Worm (Caenorhabditis elegans) whole organism, mixed stage, embryonic: Measurements from ENCODE around the gene T21D12.11.

Experiments
- M03D4.4 ChIP-seq: sonication (generic microtip); optimal IDR thresholded peaks from 2 replicates; lab custom pipeline; 2017; ENCODE audit warnings: mild to moderate bottlenecking, missing genetic modification characterization, missing compliant biosample characterization
- bed-3 ChIP-seq: fragments of 200-800 bp; sonication (Bioruptor generic); optimal IDR thresholded peaks from 3 replicates; lab custom pipeline; 2018; ENCODE audit warnings: mild to moderate bottlenecking, missing genetic modification characterization, moderate library complexity, missing compliant biosample characterization
- ceh-39 ChIP-seq: fragments of 150-350 bp; optimal IDR thresholded peaks from 2 replicates; lab custom pipeline; 2014; ENCODE audit warnings: missing biosample characterization, missing genetic modification characterization
- ceh-43 ChIP-seq: fragments of 200-800 bp; sonication (Bioruptor generic); optimal IDR thresholded peaks from 2 replicates; lab custom pipeline; 2018; ENCODE audit warnings: mild to moderate bottlenecking, missing genetic modification characterization, moderate library complexity, missing compliant biosample characterization
- ceh-83 ChIP-seq: fragments of 200-800 bp; sonication (Bioruptor generic); optimal IDR thresholded peaks from 2 replicates; lab custom pipeline; 2018; ENCODE audit warnings: mild to moderate bottlenecking, missing genetic modification characterization, missing compliant biosample characterization
- ces-1 ChIP-seq: fragments of 150-350 bp; optimal IDR thresholded peaks from 2 replicates; lab custom pipeline; 2014; ENCODE audit warnings: missing biosample characterization, missing genetic modification reagents, missing genetic modification characterization
- cnd-1 ChIP-seq: fragments of 200-800 bp; sonication (Bioruptor generic); optimal IDR thresholded peaks from 2 replicates; lab custom pipeline; 2018; ENCODE audit warnings: mild to moderate bottlenecking, missing genetic modification characterization, missing compliant biosample characterization
- drap-1 ChIP-seq: fragments of 200-800 bp; sonication (Bioruptor generic); optimal IDR thresholded peaks from 3 replicates; lab custom pipeline; 2018; ENCODE audit warnings: mild to moderate bottlenecking, missing genetic modification characterization, missing compliant biosample characterization
- elt-1 ChIP-seq: sonication (generic microtip); optimal IDR thresholded peaks from 2 replicates; lab custom pipeline; 2017; ENCODE audit warnings: missing genetic modification characterization, mild to moderate bottlenecking, missing compliant biosample characterization, antibody characterized with exemption, moderate library complexity, borderline replicate concordance; ENCODE audit not compliant: insufficient read depth
- elt-3 ChIP-seq: fragments of 150-350 bp; optimal IDR thresholded peaks from 2 replicates; lab custom pipeline; 2014; ENCODE audit warnings: missing biosample characterization, missing genetic modification characterization
- ham-2 ChIP-seq: fragments of 200-800 bp; sonication (Bioruptor generic); optimal IDR thresholded peaks from 2 replicates; lab custom pipeline; 2018; ENCODE audit warnings: mild to moderate bottlenecking, missing genetic modification characterization, missing compliant biosample characterization
- hlh-1 ChIP-seq: fragments of 150-350 bp; optimal IDR thresholded peaks from 2 replicates; lab custom pipeline; 2014; ENCODE audit warnings: missing biosample characterization, missing genetic modification reagents, missing genetic modification characterization
- lin-13 ChIP-seq: fragments of 150-350 bp; optimal IDR thresholded peaks from 2 replicates; lab custom pipeline; 2014; ENCODE audit warnings: missing biosample characterization, missing genetic modification characterization
- lin-32 ChIP-seq: fragments of 200-800 bp; sonication (Bioruptor generic); optimal IDR thresholded peaks from 2 replicates; lab custom pipeline; 2018; ENCODE audit warnings: mild to moderate bottlenecking, missing genetic modification characterization, missing compliant biosample characterization
- lsy-2 ChIP-seq: fragments of 150-350 bp; optimal IDR thresholded peaks from 2 replicates; lab custom pipeline; 2014; ENCODE audit warnings: missing biosample characterization, missing genetic modification characterization
- mab-5 ChIP-seq: fragments of 150-350 bp; optimal IDR thresholded peaks from 2 replicates; lab custom pipeline; 2014; ENCODE audit warnings: missing biosample characterization, missing genetic modification characterization
- mep-1 ChIP-seq: fragments of 150-350 bp; optimal IDR thresholded peaks from 2 replicates; lab custom pipeline; 2017; ENCODE audit warnings: missing biosample characterization, missing genetic modification reagents, missing genetic modification characterization, inconsistent platforms
- nhr-12 ChIP-seq: fragments of 150-350 bp; optimal IDR thresholded peaks from 2 replicates; lab custom pipeline; 2014; ENCODE audit warnings: missing biosample characterization, missing genetic modification characterization
- nhr-2 ChIP-seq: fragments of 150-350 bp; optimal IDR thresholded peaks from 2 replicates; lab custom pipeline; 2014; ENCODE audit warnings: missing biosample characterization, missing genetic modification characterization
- nhr-237 ChIP-seq: fragments of 150-350 bp; optimal IDR thresholded peaks from 2 replicates; lab custom pipeline; 2014; ENCODE audit warnings: missing biosample characterization, missing genetic modification characterization
- nhr-28 ChIP-seq: fragments of 150-350 bp; optimal IDR thresholded peaks from 2 replicates; lab custom pipeline; 2014; ENCODE audit warnings: missing biosample characterization, missing genetic modification characterization
- nhr-76 ChIP-seq: sonication (generic microtip); optimal IDR thresholded peaks from 2 replicates; lab custom pipeline; 2017; ENCODE audit warnings: missing biosample characterization, missing genetic modification characterization
- pha-4 ChIP-seq: fragments of 150-350 bp; optimal IDR thresholded peaks from 2 replicates; lab custom pipeline; 2018; ENCODE audit warnings: missing biosample characterization, missing genetic modification reagents, missing genetic modification characterization
- sem-2 ChIP-seq: fragments of 200-800 bp; sonication (Bioruptor generic); optimal IDR thresholded peaks from 2 replicates; lab custom pipeline; 2018; ENCODE audit warnings: mild to moderate bottlenecking, missing genetic modification characterization, missing compliant biosample characterization
- snpc-4 ChIP-seq: fragments of 150-350 bp; optimal IDR thresholded peaks from 2 replicates; lab custom pipeline; 2014; ENCODE audit warnings: missing biosample characterization, missing genetic modification characterization
- tbx-8 ChIP-seq: fragments of 200-800 bp; sonication (Bioruptor generic); optimal IDR thresholded peaks from 2 replicates; lab custom pipeline; 2018; ENCODE audit warnings: mild to moderate bottlenecking, missing genetic modification characterization, moderate library complexity, missing compliant biosample characterization
- unc-120 ChIP-seq: sonication (generic microtip); optimal IDR thresholded peaks from 2 replicates; lab custom pipeline; 2017; ENCODE audit warnings: missing genetic modification characterization, missing compliant biosample characterization; ENCODE audit not compliant: poor library complexity, severe bottlenecking
- unc-39 ChIP-seq: fragments of 150-350 bp; optimal IDR thresholded peaks from 2 replicates; lab custom pipeline; 2014; ENCODE audit warnings: missing biosample characterization, missing genetic modification characterization
- unc-62 ChIP-seq: fragments of 150-350 bp; optimal IDR thresholded peaks from 2 replicates; lab custom pipeline; 2014; ENCODE audit warnings: missing biosample characterization, missing genetic modification reagents, missing genetic modification characterization
- zip-8 ChIP-seq: fragments of 150-350 bp; optimal IDR thresholded peaks from 2 replicates; lab custom pipeline; 2014; ENCODE audit warnings: missing biosample characterization, missing genetic modification characterization
- ztf-11 ChIP-seq: fragments of 150-350 bp; optimal IDR thresholded peaks from 2 replicates; lab custom pipeline; 2014; ENCODE audit warnings: missing biosample characterization, missing genetic modification characterization

Gene T21D12.11

DNA sequence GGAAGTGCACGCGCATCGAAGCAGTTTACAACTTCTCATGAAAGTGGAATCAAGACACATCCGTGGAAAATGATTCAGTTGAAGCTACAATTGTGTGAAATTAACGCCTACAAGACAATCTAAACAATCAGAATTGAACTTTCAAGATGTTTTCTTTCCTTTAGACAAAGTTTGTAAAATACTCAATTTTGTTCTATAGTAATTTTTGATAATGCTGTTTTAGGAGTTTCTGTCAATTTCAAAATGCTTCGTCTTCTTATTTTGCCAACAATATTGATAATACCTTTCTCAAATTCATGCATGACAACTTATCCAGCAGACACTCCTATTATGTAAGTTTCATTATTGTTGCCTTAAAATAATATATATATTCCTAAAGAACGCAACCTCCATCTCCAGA is at the start of gene T21D12.11:
Gene T21D12.11 (plus strand): TSS at position 301 of the 400 bp plus-strand sequence.
- no peak for TF ChIP-seq ztf-11 (tag; lab: Kevin White, UChicago)
- no peak for TF ChIP-seq lsy-2 (tag; lab: Kevin White, UChicago)
- TF ChIP-seq lin-32 (GFP tag; lab: Kevin White, UChicago): no peak
- no peak for TF ChIP-seq ceh-43 (GFP tag; lab: Kevin White, UChicago)
- TF ChIP-seq sem-2: no peak
- no peak for TF ChIP-seq nhr-76 (tag; lab: Kevin White, UChicago)
- TF ChIP-seq pha-4 (tag; lab: Kevin White, UChicago): no peak
- TF ChIP-seq, all 35 proteins: peak for 0

DNA sequence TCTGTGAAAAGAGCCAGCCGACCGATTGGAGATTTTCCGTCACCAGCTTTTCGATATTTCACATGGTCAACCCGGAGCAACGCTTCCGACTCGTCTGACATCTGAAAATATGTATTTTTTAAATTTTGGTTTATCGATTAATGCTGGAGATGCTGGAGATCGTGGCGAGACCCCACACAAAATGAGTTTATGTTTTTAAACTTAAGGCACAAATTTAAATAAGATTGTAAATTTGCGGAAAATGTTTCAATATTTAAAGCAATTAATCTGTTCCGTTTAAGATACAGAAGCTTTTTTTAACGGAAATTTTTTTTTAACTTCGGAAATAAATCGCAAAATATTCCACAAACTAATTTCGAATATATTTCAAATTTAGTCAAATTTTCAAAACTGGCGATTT is 37.5 kb upstream of the T21D12.11 start, which contains the start of gene gtf-2H1:
Gene gtf-2H1 (minus strand): TSS at position 101 of the 400 bp plus-strand sequence.
- TF ChIP-seq ham-2 (no peak), tbx-8 (GFP tag; lab: Kevin White, UChicago) (no peak), snpc-4 (tag; lab: Kevin White, UChicago) (no peak), sem-2 (no peak), unc-62 (GFP tag; lab: Kevin White, UChicago) (no peak), nhr-12 (tag; lab: Kevin White, UChicago) (no peak), mab-5 (no peak), ceh-43 (GFP tag; lab: Kevin White, UChicago) (no peak), elt-3 (tag; lab: Kevin White, UChicago) (no peak), bed-3 (GFP tag; lab: Kevin White, UChicago) (no peak), nhr-76 (tag; lab: Kevin White, UChicago) (no peak), drap-1 (GFP tag; lab: Kevin White, UChicago) (no peak), M03D4.4 (tag; lab: Kevin White, UChicago) (no peak), nhr-237 (no peak), lsy-2 (tag; lab: Kevin White, UChicago) (no peak), unc-39 (tag; lab: Kevin White, UChicago) (no peak), ceh-83 (GFP tag; lab: Kevin White, UChicago) (no peak), elt-1 (tag; lab: Kevin White, UChicago) (no peak), hlh-1 (tag; lab: Kevin White, UChicago) (no peak), unc-120 (tag; lab: Kevin White, UChicago) (no peak)

DNA sequence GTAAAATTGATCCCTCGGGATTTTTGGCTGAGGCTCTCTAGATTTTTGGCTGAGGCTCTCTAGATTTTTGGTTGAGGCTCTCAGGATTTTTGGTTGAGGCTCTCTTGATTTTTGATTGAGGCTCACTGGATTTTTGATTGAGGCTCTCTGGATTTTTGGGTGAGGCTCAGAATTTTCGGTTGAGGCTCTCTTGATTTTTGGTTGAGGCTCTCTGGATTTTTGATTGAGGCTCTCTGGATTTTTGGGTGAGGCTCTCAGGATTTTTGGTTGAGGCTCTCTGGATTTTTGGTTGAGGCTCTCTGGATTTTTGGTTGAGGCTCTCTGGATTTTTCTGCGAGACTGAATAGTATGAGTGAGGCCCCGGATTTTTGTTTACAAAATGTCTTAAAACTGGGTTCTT is 33.1 kb upstream of the T21D12.11 start:
- TF ChIP-seq snpc-4 (tag; lab: Kevin White, UChicago) (no peak), lin-13 (tag; lab: Kevin White, UChicago) (no peak), mab-5 (no peak), ceh-83 (GFP tag; lab: Kevin White, UChicago) (no peak), ztf-11 (tag; lab: Kevin White, UChicago) (no peak), elt-1 (tag; lab: Kevin White, UChicago) (no peak), nhr-76 (tag; lab: Kevin White, UChicago) (no peak), pha-4 (tag; lab: Kevin White, UChicago) (no peak), bed-3 (GFP tag; lab: Kevin White, UChicago) (no peak), ceh-39 (tag; lab: Kevin White, UChicago) (no peak), nhr-12 (tag; lab: Kevin White, UChicago) (no peak), tbx-8 (GFP tag; lab: Kevin White, UChicago) (no peak), unc-120 (tag; lab: Kevin White, UChicago) (no peak), hlh-1 (tag; lab: Kevin White, UChicago) (no peak), unc-39 (tag; lab: Kevin White, UChicago) (no peak), M03D4.4 (tag; lab: Kevin White, UChicago) (no peak)

DNA sequence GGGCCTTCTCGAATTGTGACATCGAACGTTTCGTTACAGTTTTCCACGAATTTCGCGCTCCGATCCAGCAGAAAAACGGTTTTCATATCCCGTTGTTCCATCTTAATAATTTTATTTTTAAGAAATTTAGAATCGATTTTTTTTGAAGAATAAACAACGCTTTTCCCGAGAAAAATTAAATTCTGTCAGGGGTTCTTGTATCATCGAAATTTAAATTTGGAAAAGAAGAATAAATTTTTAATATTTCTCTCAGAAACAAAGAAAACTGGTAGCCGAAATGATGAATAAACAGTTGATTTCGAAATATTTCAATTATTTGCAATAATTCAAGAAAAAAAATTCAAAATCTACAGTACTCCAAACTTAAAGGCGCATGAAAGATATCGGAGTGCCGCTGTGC is 31.9 kb upstream of the T21D12.11 start, which contains the start of gene ints-13:
Gene ints-13 (minus strand): TSS at position 101 of the 400 bp plus-strand sequence.
- TF ChIP-seq snpc-4 (tag; lab: Kevin White, UChicago) (no peak), ces-1 (GFP tag; lab: Kevin White, UChicago) (no peak), nhr-28 (tag; lab: Kevin White, UChicago) (no peak), drap-1 (GFP tag; lab: Kevin White, UChicago) (no peak), mep-1 (tag; lab: Kevin White, UChicago) (no peak), elt-1 (tag; lab: Kevin White, UChicago) (no peak), pha-4 (tag; lab: Kevin White, UChicago) (no peak), cnd-1 (tag; lab: Kevin White, UChicago) (no peak), ztf-11 (tag; lab: Kevin White, UChicago) (no peak), ham-2 (no peak), unc-39 (tag; lab: Kevin White, UChicago) (no peak), nhr-2 (tag; lab: Kevin White, UChicago) (no peak), zip-8 (tag; lab: Kevin White, UChicago) (no peak), unc-62 (GFP tag; lab: Kevin White, UChicago) (no peak), lin-32 (GFP tag; lab: Kevin White, UChicago) (no peak), ceh-39 (tag; lab: Kevin White, UChicago) (no peak), M03D4.4 (tag; lab: Kevin White, UChicago) (no peak)
